Worm (Caenorhabditis elegans) whole organism, L3 larva: ENCODE results near the gene srr-1.

Experiments used
- R02D3.7 ChIP-seq: fragments of 150-350 bp; optimal IDR thresholded peaks from 2 replicates; lab custom pipeline; 2014; ENCODE audit warnings: missing biosample characterization, missing genetic modification characterization
- ZK546.5 ChIP-seq: sonication (generic microtip); optimal IDR thresholded peaks from 2 replicates; lab custom pipeline; 2017; ENCODE audit warnings: missing biosample characterization, missing genetic modification characterization
- aly-2 ChIP-seq: fragments of 150-350 bp; optimal IDR thresholded peaks from 2 replicates; lab custom pipeline; 2014; ENCODE audit warnings: missing biosample characterization, missing genetic modification characterization
- ama-1 ChIP-seq: fragments of 150-350 bp; optimal IDR thresholded peaks from 2 replicates; lab custom pipeline; 2018
- ceh-16 ChIP-seq: sonication (generic microtip); optimal IDR thresholded peaks from 2 replicates; lab custom pipeline; 2017; ENCODE audit warnings: missing biosample characterization, missing genetic modification characterization
- ceh-28 ChIP-seq: fragments of 150-350 bp; optimal IDR thresholded peaks from 2 replicates; lab custom pipeline; 2014; ENCODE audit warnings: missing biosample characterization, missing genetic modification reagents, missing genetic modification characterization
- ceh-82 ChIP-seq: fragments of 150-350 bp; optimal IDR thresholded peaks from 2 replicates; lab custom pipeline; 2014; ENCODE audit warnings: missing biosample characterization, missing genetic modification characterization
- ceh-9 ChIP-seq: sonication (generic microtip); optimal IDR thresholded peaks from 2 replicates; lab custom pipeline; 2018; ENCODE audit warnings: missing biosample characterization, missing genetic modification characterization
- daf-12 ChIP-seq: fragments of 150-350 bp; optimal IDR thresholded peaks from 2 replicates; lab custom pipeline; 2014; ENCODE audit warnings: missing biosample characterization, missing genetic modification reagents, missing genetic modification characterization
- egl-27 ChIP-seq: sonication (generic microtip); optimal IDR thresholded peaks from 4 replicates; lab custom pipeline; 2017; ENCODE audit warnings: missing biosample characterization, missing genetic modification reagents, missing genetic modification characterization
- egl-5 ChIP-seq: fragments of 150-350 bp; optimal IDR thresholded peaks from 2 replicates; lab custom pipeline; 2017; ENCODE audit warnings: missing biosample characterization, missing genetic modification reagents, missing genetic modification characterization, inconsistent platforms
- elt-1 ChIP-seq: fragments of 150-350 bp; optimal IDR thresholded peaks from 2 replicates; lab custom pipeline; 2014; ENCODE audit warnings: missing biosample characterization, missing genetic modification characterization
- elt-2 ChIP-seq: sonication (generic microtip); optimal IDR thresholded peaks from 2 replicates; lab custom pipeline; 2016; ENCODE audit warnings: missing genetic modification reagents, mild to moderate bottlenecking, missing genetic modification characterization, missing compliant biosample characterization
- eor-1 ChIP-seq, 2 experiments: fragments of 150-350 bp; optimal IDR thresholded peaks; 2 replicates each; lab custom pipeline; 2014 to 2018; ENCODE audit warnings: missing biosample characterization in 2 of 2, missing genetic modification characterization in 2 of 2
- fkh-10 ChIP-seq: sonication (generic microtip); optimal IDR thresholded peaks from 2 replicates; lab custom pipeline; 2017; ENCODE audit warnings: missing biosample characterization, missing genetic modification reagents, missing genetic modification characterization
- fkh-2 ChIP-seq: fragments of 150-350 bp; optimal IDR thresholded peaks from 2 replicates; lab custom pipeline; 2014; ENCODE audit warnings: missing biosample characterization, missing genetic modification reagents, missing genetic modification characterization
- fos-1 ChIP-seq: fragments of 150-350 bp; optimal IDR thresholded peaks from 2 replicates; lab custom pipeline; 2014; ENCODE audit warnings: missing biosample characterization, missing genetic modification characterization
- hmg-11 ChIP-seq: sonication (generic microtip); optimal IDR thresholded peaks from 2 replicates; lab custom pipeline; 2016; ENCODE audit warnings: missing genetic modification characterization, missing compliant biosample characterization
- jun-1 ChIP-seq: fragments of 150-350 bp; optimal IDR thresholded peaks from 2 replicates; lab custom pipeline; 2014; ENCODE audit warnings: missing biosample characterization, missing genetic modification reagents, missing genetic modification characterization
- lin-15B ChIP-seq: fragments of 150-350 bp; optimal IDR thresholded peaks from 2 replicates; lab custom pipeline; 2014; ENCODE audit warnings: missing biosample characterization, missing genetic modification characterization
- lin-39 ChIP-seq: fragments of 150-350 bp; optimal IDR thresholded peaks from 2 replicates; lab custom pipeline; 2018; ENCODE audit warnings: missing biosample characterization, missing genetic modification reagents, missing genetic modification characterization
- lsy-12 ChIP-seq: sonication (generic microtip); optimal IDR thresholded peaks from 2 replicates; lab custom pipeline; 2016; ENCODE audit warnings: mild to moderate bottlenecking, missing genetic modification characterization, missing compliant biosample characterization
- mdl-1 ChIP-seq: fragments of 150-350 bp; optimal IDR thresholded peaks from 2 replicates; lab custom pipeline; 2014; ENCODE audit warnings: missing biosample characterization, missing genetic modification characterization
- mml-1 ChIP-seq: fragments of 150-350 bp; sonication (generic microtip); optimal IDR thresholded peaks from 3 replicates; lab custom pipeline; 2014; ENCODE audit warnings: missing biosample characterization, missing genetic modification characterization
- nfya-1 ChIP-seq: sonication (generic microtip); optimal IDR thresholded peaks from 2 replicates; lab custom pipeline; 2017; ENCODE audit warnings: missing genetic modification characterization, mild to moderate bottlenecking, missing compliant biosample characterization, antibody characterized with exemption, moderate library complexity; ENCODE audit not compliant: insufficient read depth
- nhr-12 ChIP-seq: fragments of 150-350 bp; optimal IDR thresholded peaks from 2 replicates; lab custom pipeline; 2014; ENCODE audit warnings: missing biosample characterization, missing genetic modification characterization
- nhr-23 ChIP-seq: fragments of 150-350 bp; optimal IDR thresholded peaks from 2 replicates; lab custom pipeline; 2014; ENCODE audit warnings: missing biosample characterization, missing genetic modification reagents, missing genetic modification characterization
- nhr-237 ChIP-seq: fragments of 150-350 bp; optimal IDR thresholded peaks from 2 replicates; lab custom pipeline; 2014; ENCODE audit warnings: missing biosample characterization, missing genetic modification characterization
- nhr-25 ChIP-seq: sonication (generic microtip); optimal IDR thresholded peaks from 2 replicates; lab custom pipeline; 2017; ENCODE audit warnings: missing biosample characterization, missing genetic modification characterization
- nhr-67 ChIP-seq: fragments of 150-350 bp; optimal IDR thresholded peaks from 2 replicates; lab custom pipeline; 2014; ENCODE audit warnings: missing biosample characterization, missing genetic modification characterization
- nhr-76 ChIP-seq: fragments of 150-350 bp; sonication (generic microtip); optimal IDR thresholded peaks from 5 replicates; lab custom pipeline; 2014; ENCODE audit warnings: missing biosample characterization, missing genetic modification characterization
- nhr-77 ChIP-seq: fragments of 150-350 bp; optimal IDR thresholded peaks from 2 replicates; lab custom pipeline; 2014; ENCODE audit warnings: missing biosample characterization, missing genetic modification characterization
- pha-4 ChIP-seq: fragments of 150-350 bp; optimal IDR thresholded peaks from 2 replicates; lab custom pipeline; 2014; ENCODE audit warnings: missing biosample characterization, missing genetic modification reagents, missing genetic modification characterization
- pqm-1 ChIP-seq: fragments of 150-350 bp; optimal IDR thresholded peaks from 2 replicates; lab custom pipeline; 2017; ENCODE audit warnings: missing biosample characterization, missing genetic modification characterization, inconsistent platforms
- sea-2 ChIP-seq: fragments of 150-350 bp; sonication (generic microtip); optimal IDR thresholded peaks from 4 replicates; lab custom pipeline; 2014; ENCODE audit warnings: missing biosample characterization, missing genetic modification reagents, missing genetic modification characterization
- skn-1 ChIP-seq: fragments of 150-350 bp; optimal IDR thresholded peaks from 2 replicates; lab custom pipeline; 2014; ENCODE audit warnings: missing biosample characterization, missing genetic modification characterization
- snpc-4 ChIP-seq: fragments of 150-350 bp; optimal IDR thresholded peaks from 2 replicates; lab custom pipeline; 2014; ENCODE audit warnings: missing biosample characterization, missing genetic modification characterization
- unc-39 ChIP-seq: sonication (generic microtip); optimal IDR thresholded peaks from 4 replicates; lab custom pipeline; 2017; ENCODE audit warnings: missing biosample characterization, missing genetic modification characterization
- unc-62 ChIP-seq: fragments of 150-350 bp; sonication (generic microtip); optimal IDR thresholded peaks from 4 replicates; lab custom pipeline; 2014; ENCODE audit warnings: missing biosample characterization, missing genetic modification reagents, missing genetic modification characterization
- zag-1 ChIP-seq: fragments of 150-350 bp; optimal IDR thresholded peaks from 2 replicates; lab custom pipeline; 2014; ENCODE audit warnings: missing biosample characterization, missing genetic modification characterization
- ztf-11 ChIP-seq: fragments of 150-350 bp; optimal IDR thresholded peaks from 2 replicates; lab custom pipeline; 2014; ENCODE audit warnings: missing biosample characterization, missing genetic modification characterization
- ztf-4 ChIP-seq: fragments of 150-350 bp; optimal IDR thresholded peaks from 2 replicates; lab custom pipeline; 2014; ENCODE audit warnings: missing biosample characterization, missing genetic modification characterization

srr-1 gene

ce11 chrV:13013158-13013557 is 40.4 kb downstream of the srr-1 start, which contains the start of gene try-10:
Gene try-10, minus strand, starts transcription at chrV:13013258.
- TF ChIP-seq elt-1: no peak
- TF ChIP-seq ceh-9 (tag; lab: Kevin White, UChicago): no peak
- TF ChIP-seq pha-4 (tag; lab: Kevin White, UChicago): no peak
- no peak for TF ChIP-seq snpc-4 (tag; lab: Kevin White, UChicago)
- TF ChIP-seq fos-1: no peak
- no peak for TF ChIP-seq eor-1 (tag; optimal IDR thresholded peaks at IDR 0.05; lab: Kevin White, UChicago)
- TF ChIP-seq lin-15B (tag; lab: Kevin White, UChicago): no peak
- TF ChIP-seq nhr-76 (tag; lab: Kevin White, UChicago): no peak
- no peak for TF ChIP-seq fkh-2 (tag; lab: Kevin White, UChicago)
- TF ChIP-seq R02D3.7 (tag; lab: Kevin White, UChicago): no peak
- TF ChIP-seq ceh-82 (tag; lab: Kevin White, UChicago): no peak
- TF ChIP-seq egl-27: no peak
- TF ChIP-seq lsy-12 (tag; lab: Kevin White, UChicago): no peak
- no peak for TF ChIP-seq ZK546.5 (tag; lab: Kevin White, UChicago)
- TF ChIP-seq ceh-28 (tag; lab: Kevin White, UChicago): no peak
- TF ChIP-seq mdl-1 (tag; lab: Kevin White, UChicago): no peak
- no peak for TF ChIP-seq ztf-4 (tag; lab: Kevin White, UChicago)
- TF ChIP-seq skn-1 (tag; lab: Kevin White, UChicago): no peak
- TF ChIP-seq sea-2: no peak
- TF ChIP-seq fkh-10 (GFP tag; lab: Kevin White, UChicago): no peak

DNA sequence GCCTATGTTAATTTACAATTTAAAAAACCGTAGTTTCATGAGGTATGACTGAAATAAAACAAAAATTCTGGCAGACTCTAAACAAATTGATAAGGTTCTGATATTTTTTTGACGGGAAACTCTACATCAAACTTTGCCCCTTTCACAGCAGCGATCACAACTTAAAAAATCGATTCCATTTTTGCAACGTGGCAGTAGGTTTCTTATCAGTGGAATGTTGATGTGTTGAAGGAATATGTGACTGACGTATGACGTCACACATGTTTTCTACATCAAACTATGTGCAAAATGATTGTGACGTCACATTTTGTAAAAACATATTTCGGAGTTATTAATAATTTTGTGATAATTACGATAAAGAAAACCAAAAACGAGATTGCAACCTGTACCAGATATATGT is 41.6 kb downstream of the srr-1 start:
- TF ChIP-seq R02D3.7 (tag; lab: Kevin White, UChicago): no peak
- no peak for TF ChIP-seq skn-1 (tag; lab: Kevin White, UChicago)
- peak; percentile 22 for TF ChIP-seq ceh-28 (tag; lab: Kevin White, UChicago)
- no peak for TF ChIP-seq elt-1
- TF ChIP-seq unc-62 (GFP tag; lab: Kevin White, UChicago): no peak
- no peak for TF ChIP-seq nhr-67 (tag; lab: Kevin White, UChicago)
- TF ChIP-seq fos-1: no peak
- TF ChIP-seq fkh-2 (tag; lab: Kevin White, UChicago): no peak
- TF ChIP-seq snpc-4 (tag; lab: Kevin White, UChicago): no peak
- TF ChIP-seq ama-1 (lab: Kevin White, UChicago): no peak
- TF ChIP-seq ztf-11 (tag; lab: Kevin White, UChicago): no peak
- TF ChIP-seq nhr-25 (tag; lab: Kevin White, UChicago): no peak
- no peak for TF ChIP-seq ZK546.5 (tag; lab: Kevin White, UChicago)
- TF ChIP-seq nhr-23: no peak
- peak; percentile 15 for TF ChIP-seq pha-4 (tag; lab: Kevin White, UChicago)
- no peak for TF ChIP-seq aly-2 (tag; lab: Kevin White, UChicago)
- no peak for TF ChIP-seq fkh-10 (GFP tag; lab: Kevin White, UChicago)
- TF ChIP-seq nhr-12 (tag; lab: Kevin White, UChicago): no peak
- peak; percentile 91 for TF ChIP-seq elt-2 (tag; lab: Kevin White, UChicago)
- no peak for TF ChIP-seq ceh-16
- TF ChIP-seq lin-39 (tag; lab: Kevin White, UChicago): no peak
- no peak for TF ChIP-seq daf-12
- no peak for TF ChIP-seq nhr-237
- TF ChIP-seq zag-1 (tag; lab: Kevin White, UChicago): no peak
- TF ChIP-seq mml-1: no peak
- peak; percentile 26 for TF ChIP-seq jun-1 (tag; lab: Kevin White, UChicago)
- TF ChIP-seq lin-15B (tag; lab: Kevin White, UChicago): no peak
- no peak for TF ChIP-seq ztf-4 (tag; lab: Kevin White, UChicago)
- TF ChIP-seq pqm-1 (tag; lab: Kevin White, UChicago): peak; percentile 70
- no peak for TF ChIP-seq unc-39 (tag; lab: Kevin White, UChicago)

DNA sequence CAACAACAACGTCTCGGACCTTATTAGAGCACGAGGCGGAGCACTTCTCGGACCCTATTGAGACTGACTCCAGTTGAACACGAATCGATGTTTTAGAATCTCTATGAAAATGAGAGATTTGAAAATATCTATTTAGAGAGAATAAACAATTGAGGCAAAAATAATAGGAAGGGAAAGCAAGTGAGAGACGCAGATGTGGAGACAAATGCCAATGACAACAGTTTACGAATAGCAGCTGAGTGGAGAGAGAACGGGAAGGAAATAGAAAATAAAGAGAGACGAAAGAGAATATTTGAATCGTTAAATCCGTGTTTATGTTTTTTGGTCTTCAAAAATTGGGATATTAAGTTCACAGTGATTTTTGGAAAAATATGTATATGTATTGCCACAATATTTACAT is 43.7 kb downstream of the srr-1 start:
- TF ChIP-seq ztf-4 (tag; lab: Kevin White, UChicago): no peak
- TF ChIP-seq snpc-4 (tag; lab: Kevin White, UChicago): no peak
- TF ChIP-seq ama-1 (lab: Kevin White, UChicago): no peak
- TF ChIP-seq nhr-237: no peak
- TF ChIP-seq ceh-82 (tag; lab: Kevin White, UChicago): no peak
- peak; percentile 25 for TF ChIP-seq elt-2 (tag; lab: Kevin White, UChicago)
- no peak for TF ChIP-seq mdl-1 (tag; lab: Kevin White, UChicago)
- TF ChIP-seq unc-39 (tag; lab: Kevin White, UChicago): no peak
- TF ChIP-seq nhr-25 (tag; lab: Kevin White, UChicago): peak; percentile 1
- no peak for TF ChIP-seq nhr-67 (tag; lab: Kevin White, UChicago)
- TF ChIP-seq pqm-1 (tag; lab: Kevin White, UChicago): no peak
- TF ChIP-seq ceh-28 (tag; lab: Kevin White, UChicago): peak; percentile 14
- TF ChIP-seq ZK546.5 (tag; lab: Kevin White, UChicago): no peak
- TF ChIP-seq ztf-11 (tag; lab: Kevin White, UChicago): no peak
- TF ChIP-seq daf-12: no peak
- TF ChIP-seq lin-39 (tag; lab: Kevin White, UChicago): no peak
- no peak for TF ChIP-seq fkh-2 (tag; lab: Kevin White, UChicago)
- no peak for TF ChIP-seq nhr-23
- peak; percentile 2 for TF ChIP-seq pha-4 (tag; lab: Kevin White, UChicago)
- no peak for TF ChIP-seq ceh-9 (tag; lab: Kevin White, UChicago)
- TF ChIP-seq unc-62 (GFP tag; lab: Kevin White, UChicago): no peak
- TF ChIP-seq eor-1 (tag; optimal IDR thresholded peaks at IDR 0.05; lab: Kevin White, UChicago): no peak
- TF ChIP-seq skn-1 (tag; lab: Kevin White, UChicago): no peak
- peak; percentile 58 for TF ChIP-seq nfya-1 (tag; lab: Kevin White, UChicago)
- no peak for TF ChIP-seq sea-2
- peak; percentile 23 for TF ChIP-seq egl-5
- no peak for TF ChIP-seq hmg-11 (tag; lab: Kevin White, UChicago)
- TF ChIP-seq jun-1 (tag; lab: Kevin White, UChicago): no peak
- no peak for TF ChIP-seq nhr-77 (tag; lab: Kevin White, UChicago)
- TF ChIP-seq elt-1: no peak
